Worm (Caenorhabditis elegans) whole organism, young adult: ENCODE measurements around the gene kqt-2.

Experiments used
- B0019.2 ChIP-seq: fragments of 200-800 bp; sonication (Bioruptor generic); conservative IDR thresholded peaks from 2 replicates; pipeline ENCODE4 v1.3.6; 2022; ENCODE audit warnings: missing genetic modification reagents, missing genetic modification characterization, missing compliant biosample characterization
- B0035.1 ChIP-seq: sonication (generic microtip); optimal IDR thresholded peaks from 2 replicates; lab custom pipeline; 2016; ENCODE audit warnings: missing genetic modification characterization, mild to moderate bottlenecking, missing compliant biosample characterization, missing genotype, missing genetic modification reagents
- B0336.3 ChIP-seq: fragments of 200-800 bp; sonication (Bioruptor generic); IDR thresholded peaks from 2 replicates; pipeline ENCODE4 v1.3.6; 2022; ENCODE audit warnings: missing genetic modification characterization, missing compliant biosample characterization
- F23B12.7 ChIP-seq: sonication (generic microtip); optimal IDR thresholded peaks from 2 replicates; lab custom pipeline; 2017; ENCODE audit warnings: missing genetic modification characterization, mild to moderate bottlenecking, missing compliant biosample characterization, antibody characterized with exemption, moderate library complexity; ENCODE audit not compliant: insufficient read depth
- F57C9.4 ChIP-seq: sonication (generic microtip); optimal IDR thresholded peaks from 2 replicates; lab custom pipeline; 2017; ENCODE audit warnings: mild to moderate bottlenecking, missing genetic modification characterization, missing compliant biosample characterization
- Y79H2A.3 ChIP-seq: fragments of 200-800 bp; sonication (Bioruptor generic); conservative IDR thresholded peaks from 2 replicates; pipeline ENCODE4 v1.3.6; 2022; ENCODE audit warnings: missing genetic modification reagents, missing genetic modification characterization, missing compliant biosample characterization
- akir-1 ChIP-seq: fragments of 200-800 bp; sonication (Bioruptor generic); optimal IDR thresholded peaks from 2 replicates; lab custom pipeline; 2018; ENCODE audit warnings: mild to moderate bottlenecking, missing genetic modification characterization, moderate library complexity, missing compliant biosample characterization
- ama-1 ChIP-seq, 3 experiments: fragments of 150-350 bp in 1 of 3; sonication (generic microtip) in 2 of 3; optimal IDR thresholded peaks; 2 replicates each; lab custom pipeline; 2014 to 2018; ENCODE audit warnings: missing biosample characterization in 2 of 3, missing genetic modification characterization in 2 of 3, missing genetic modification reagents in 2 of 3
- aptf-3 ChIP-seq: fragments of 200-800 bp; sonication (Bioruptor generic); IDR thresholded peaks from 2 replicates; pipeline ENCODE4 v1.3.6; 2022; ENCODE audit warnings: missing genetic modification characterization, missing compliant biosample characterization
- ceh-58 ChIP-seq: fragments of 200-800 bp; sonication (Bioruptor generic); IDR thresholded peaks from 2 replicates; pipeline ENCODE4 v1.3.6; 2022; ENCODE audit warnings: missing genetic modification characterization, missing compliant biosample characterization
- die-1 ChIP-seq: sonication (generic microtip); optimal IDR thresholded peaks from 2 replicates; lab custom pipeline; 2016; ENCODE audit warnings: missing genotype, mild to moderate bottlenecking, missing genetic modification characterization, missing compliant biosample characterization
- efl-1 ChIP-seq: fragments of 150-350 bp; optimal IDR thresholded peaks from 2 replicates; lab custom pipeline; 2014; ENCODE audit warnings: missing biosample characterization, missing genetic modification reagents, missing genetic modification characterization
- egl-18 ChIP-seq: fragments of 200-800 bp; sonication (Bioruptor generic); IDR thresholded peaks from 2 replicates; pipeline ENCODE4 v1.3.6; 2022; ENCODE audit warnings: missing genetic modification reagents, missing genetic modification characterization, missing compliant biosample characterization
- hmg-1.2 ChIP-seq: fragments of 200-800 bp; sonication (Bioruptor generic); IDR thresholded peaks from 2 replicates; pipeline ENCODE4 v1.3.6; 2022; ENCODE audit warnings: missing genetic modification reagents, missing genetic modification characterization, missing compliant biosample characterization
- hmg-20 ChIP-seq: fragments of 200-800 bp; sonication (Bioruptor generic); IDR thresholded peaks from 2 replicates; pipeline ENCODE4 v1.3.6; 2022; ENCODE audit warnings: missing genetic modification reagents, missing genetic modification characterization, missing compliant biosample characterization
- hsf-1 ChIP-seq: fragments of 200-800 bp; sonication (Bioruptor generic); IDR thresholded peaks from 2 replicates; pipeline ENCODE4 v1.3.6; 2022; ENCODE audit warnings: missing genetic modification reagents, missing genetic modification characterization, missing compliant biosample characterization
- let-607 ChIP-seq, 2 experiments: fragments of 200-800 bp in 1 of 2; sonication (Bioruptor generic) in 1 of 2; sonication (generic microtip) in 1 of 2; optimal IDR thresholded peaks; 2 replicates each; lab custom pipeline; 2016 to 2018; ENCODE audit warnings: mild to moderate bottlenecking in 2 of 2, missing compliant biosample characterization in 2 of 2, missing genetic modification characterization in 2 of 2, moderate library complexity in 2 of 2, missing genotype in 1 of 2
- lir-1 ChIP-seq: fragments of 200-800 bp; sonication (Bioruptor generic); conservative IDR thresholded peaks from 2 replicates; pipeline ENCODE4 v1.3.6; 2022; ENCODE audit warnings: missing genetic modification reagents, missing genetic modification characterization, missing compliant biosample characterization
- madf-6 ChIP-seq: fragments of 200-800 bp; sonication (Bioruptor generic); IDR thresholded peaks from 2 replicates; pipeline ENCODE4 v1.3.6; 2022; ENCODE audit warnings: missing genetic modification reagents, missing genetic modification characterization, missing compliant biosample characterization
- mes-4 ChIP-seq: sonication (generic microtip); optimal IDR thresholded peaks from 2 replicates; lab custom pipeline; 2016; ENCODE audit warnings: missing genotype, missing genetic modification characterization, missing compliant biosample characterization
- nfya-2 ChIP-seq: fragments of 200-800 bp; sonication (Bioruptor generic); IDR thresholded peaks from 2 replicates; pipeline ENCODE4 v1.3.6; 2022; ENCODE audit warnings: missing genetic modification reagents, missing genetic modification characterization, missing compliant biosample characterization
- rec-8 ChIP-seq, 2 experiments: sonication (generic microtip); optimal IDR thresholded peaks; 2 replicates each; lab custom pipeline; 2016; ENCODE audit warnings: mild to moderate bottlenecking in 2 of 2, missing genetic modification characterization in 2 of 2, missing genetic modification reagents in 2 of 2, missing genotype in 2 of 2, missing biosample characterization in 1 of 2, missing compliant biosample characterization in 1 of 2, moderate library complexity in 1 of 2
- repo-1 ChIP-seq: sonication (generic microtip); optimal IDR thresholded peaks from 2 replicates; lab custom pipeline; 2017; ENCODE audit warnings: mild to moderate bottlenecking, missing genetic modification characterization, missing compliant biosample characterization
- rpc-1 ChIP-seq, 2 experiments: fragments of 150-350 bp in 1 of 2; sonication (generic microtip) in 1 of 2; optimal IDR thresholded peaks; 2 replicates each; lab custom pipeline; 2014 to 2018; ENCODE audit warnings: missing biosample characterization in 1 of 2, missing genetic modification characterization in 1 of 2, missing genetic modification reagents in 1 of 2, missing genotype in 1 of 2
- snpc-1.3 ChIP-seq: sonication (generic microtip); optimal IDR thresholded peaks from 2 replicates; lab custom pipeline; 2017; ENCODE audit warnings: missing genetic modification characterization, mild to moderate bottlenecking, missing compliant biosample characterization, antibody characterized with exemption, moderate library complexity, missing genotype, missing genetic modification reagents; ENCODE audit not compliant: insufficient read depth
- snpc-4 ChIP-seq, 5 experiments: fragments of 150-350 bp in 1 of 5; sonication (generic microtip) in 4 of 5; optimal IDR thresholded peaks; 2 replicates each; lab custom pipeline; 2014 to 2018; ENCODE audit warnings: missing genetic modification characterization in 5 of 5, missing biosample characterization in 3 of 5, antibody characterized with exemption in 2 of 5, mild to moderate bottlenecking in 2 of 5, missing compliant biosample characterization in 2 of 5, missing genotype in 2 of 5, moderate library complexity in 2 of 5, missing genetic modification reagents in 1 of 5
- sptf-2 ChIP-seq: fragments of 200-800 bp; sonication (Bioruptor generic); optimal IDR thresholded peaks from 2 replicates; lab custom pipeline; 2018; ENCODE audit warnings: mild to moderate bottlenecking, missing genetic modification characterization, missing compliant biosample characterization
- tbp1 ChIP-seq: fragments of 200-800 bp; sonication (Bioruptor generic); optimal IDR thresholded peaks from 2 replicates; lab custom pipeline; 2018; ENCODE audit warnings: mild to moderate bottlenecking, missing genetic modification characterization, missing compliant biosample characterization
- xnd-1 ChIP-seq: sonication (generic microtip); optimal IDR thresholded peaks from 2 replicates; lab custom pipeline; 2016; ENCODE audit warnings: missing genotype, missing genetic modification reagents, missing genetic modification characterization, missing compliant biosample characterization
- zfh-2 ChIP-seq: fragments of 200-800 bp; sonication (Bioruptor generic); conservative IDR thresholded peaks from 2 replicates; pipeline ENCODE4 v1.3.6; 2022; ENCODE audit warnings: missing genetic modification reagents, missing genetic modification characterization, missing compliant biosample characterization
- zim-3 ChIP-seq: sonication (generic microtip); optimal IDR thresholded peaks from 2 replicates; lab custom pipeline; 2017; ENCODE audit warnings: mild to moderate bottlenecking, missing genetic modification characterization, moderate library complexity, missing compliant biosample characterization

The kqt-2 gene

DNA sequence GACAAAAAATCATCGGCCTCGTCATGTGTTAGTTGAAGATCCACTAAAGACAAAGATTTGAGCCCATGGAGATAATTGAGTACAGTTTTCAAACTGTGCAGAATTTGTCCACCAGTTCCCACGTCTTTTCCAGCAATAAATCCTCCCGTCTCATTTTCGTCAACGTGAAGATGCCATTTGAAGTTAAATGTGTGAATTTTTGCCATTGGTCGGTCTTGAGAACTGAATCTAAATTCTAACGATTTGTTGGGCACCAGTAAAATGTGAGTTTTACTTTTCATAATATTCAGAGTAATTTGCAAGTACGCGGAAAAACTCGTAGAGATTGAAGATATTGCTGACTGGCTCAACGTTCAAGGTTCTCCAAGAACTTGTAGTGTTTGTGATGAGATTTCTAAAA lies 15.6 kb downstream of the kqt-2 start:
- no peak for TF ChIP-seq akir-1 (GFP tag; lab: Kevin White, UChicago)
- TF ChIP-seq B0035.1 (tag; lab: Kevin White, UChicago) = no peak
- TF ChIP-seq snpc-1.3 (tag; lab: Kevin White, UChicago) = no peak
- no peak for TF ChIP-seq F57C9.4
- TF ChIP-seq F23B12.7 = no peak
- no peak for TF ChIP-seq rpc-1 (optimal IDR thresholded peaks at IDR 0.05; lab: Kevin White, UChicago)
- TF ChIP-seq rpc-1 (tag; optimal IDR thresholded peaks at IDR 0.05; lab: Kevin White, UChicago) = no peak
- TF ChIP-seq xnd-1 (tag; lab: Kevin White, UChicago) = no peak
- TF ChIP-seq rec-8 (tag; optimal IDR thresholded peaks at IDR 0.05; lab: Kevin White, UChicago) = no peak
- TF ChIP-seq tbp1 (GFP tag; lab: Kevin White, UChicago) = no peak
- no peak for TF ChIP-seq mes-4
- no peak for TF ChIP-seq nfya-2
- TF ChIP-seq efl-1 (GFP tag; lab: Kevin White, UChicago) = no peak
- TF ChIP-seq, all 124 proteins: peak for 0

DNA sequence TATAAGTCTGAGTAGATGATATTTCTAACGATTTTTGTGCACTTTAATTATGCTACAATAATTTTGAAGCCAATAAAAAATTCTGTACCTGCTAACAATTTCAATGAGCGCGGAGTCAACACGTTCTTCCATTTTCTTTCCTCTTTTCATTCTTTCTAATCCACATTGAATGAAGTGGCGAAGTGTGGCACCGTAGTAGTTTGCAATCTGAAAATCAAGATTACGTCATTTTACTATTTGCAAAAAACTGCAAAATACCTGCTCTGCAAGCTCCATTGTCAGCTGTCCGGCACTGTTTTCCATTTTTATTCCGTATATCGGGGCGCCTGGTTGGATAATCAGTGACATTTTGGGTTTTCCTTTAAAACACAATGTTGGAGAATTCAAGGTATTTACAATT lies 16.9 kb downstream of the kqt-2 start:
- TF ChIP-seq zfh-2 = no peak
- TF ChIP-seq B0336.3 (GFP tag; lab: Robert Waterston, UW) = 0 out of 2 replicates have a peak, but pooled peaks have one; percentile 8
- TF ChIP-seq, all 124 proteins: peak for 1

DNA sequence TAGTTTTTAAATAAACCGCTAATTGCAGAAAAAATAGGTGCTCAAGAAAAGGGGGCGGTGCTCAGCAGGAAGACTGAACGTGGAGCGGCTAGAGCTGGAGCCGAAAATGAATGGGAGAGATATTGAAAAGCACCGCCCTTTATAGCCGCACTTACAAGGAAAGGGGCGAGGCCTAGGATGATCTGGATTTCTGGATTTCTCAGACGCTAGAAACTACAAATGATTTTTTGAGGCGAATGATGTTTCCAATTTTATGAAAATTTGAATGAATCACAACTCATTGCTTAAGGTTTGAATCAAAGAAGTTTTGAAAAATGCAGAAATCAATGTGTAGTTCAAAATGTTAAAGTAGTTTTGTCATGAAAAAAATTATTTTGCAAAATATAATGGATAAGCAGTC lies 21.3 kb downstream of the kqt-2 start, which contains the start of gene K02A6.2:
TSS of gene K02A6.2 (minus strand) at position 101 of the 400 bp plus-strand sequence.
- TF ChIP-seq die-1 (tag; lab: Kevin White, UChicago) = no peak

DNA sequence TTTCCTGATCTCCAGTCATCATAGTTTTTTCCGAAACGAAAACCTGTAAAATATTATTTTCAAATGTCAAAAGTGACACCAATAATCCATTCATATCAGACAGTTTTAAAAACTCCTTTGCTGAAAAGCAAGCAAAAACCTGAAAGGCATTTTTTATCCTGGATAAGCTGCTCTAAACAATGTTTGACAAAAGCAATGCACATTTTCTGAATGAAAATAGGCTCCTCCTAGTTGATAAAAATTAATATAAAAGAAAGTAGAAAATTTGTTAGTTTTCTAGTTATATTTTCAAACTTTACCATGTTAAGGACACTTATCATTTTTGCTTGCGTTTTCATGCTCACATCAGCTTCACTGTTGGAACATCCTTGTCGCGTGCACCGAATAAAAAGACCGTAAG lies 26.7 kb downstream of the kqt-2 start, which contains the start of gene K02A6.1:
TSS of gene K02A6.1 (plus strand) at position 301 of the 400 bp plus-strand sequence.
- TF ChIP-seq let-607 (tag; optimal IDR thresholded peaks at IDR 0.05; lab: Kevin White, UChicago) = no peak
- TF ChIP-seq Y79H2A.3 = no peak
- TF ChIP-seq aptf-3 (GFP tag; lab: Robert Waterston, UW) = no peak
- no peak for TF ChIP-seq ama-1 (optimal IDR thresholded peaks at IDR 0.05; lab: Kevin White, UChicago)
- TF ChIP-seq ama-1 (GFP tag; optimal IDR thresholded peaks at IDR 0.05; lab: Kevin White, UChicago) = no peak
- no peak for TF ChIP-seq sptf-2 (GFP tag; lab: Kevin White, UChicago)
- no peak for TF ChIP-seq zim-3
- TF ChIP-seq madf-6 = no peak
- TF ChIP-seq hmg-20 (GFP tag; lab: Robert Waterston, UW) = no peak
- no peak for TF ChIP-seq egl-18 (GFP tag; lab: Robert Waterston, UW)
- TF ChIP-seq snpc-4 (GFP tag; optimal IDR thresholded peaks at IDR 0.05; lab: Kevin White, UChicago) = no peak
- TF ChIP-seq snpc-4 (tag; optimal IDR thresholded peaks at IDR 0.05; lab: Kevin White, UChicago) = no peak
- no peak for TF ChIP-seq hmg-1.2 (GFP tag; lab: Robert Waterston, UW)
- TF ChIP-seq ceh-58 (GFP tag; lab: Robert Waterston, UW) = no peak
- no peak for TF ChIP-seq repo-1 (tag; lab: Kevin White, UChicago)
- no peak for TF ChIP-seq lir-1 (GFP tag; lab: Robert Waterston, UW)
- TF ChIP-seq hsf-1 (GFP tag; lab: Robert Waterston, UW) = no peak
- no peak for TF ChIP-seq snpc-1.3 (tag; lab: Kevin White, UChicago)
- no peak for TF ChIP-seq B0019.2 (GFP tag; lab: Robert Waterston, UW)
- TF ChIP-seq, all 124 proteins: peak for 0
